Fruit fly (Drosophila melanogaster) whole organism, embryonic: ENCODE measurements around the gene 14-3-3epsilon.
A peak's percentile ranks its signal among the peaks of the same experiment; 100 is the strongest.

Experiments used
- Abd-B ChIP-seq: fragments of 200-800 bp; sonication (Bioruptor generic); optimal IDR thresholded peaks from 2 replicates; lab custom pipeline; 2018; ENCODE audit warnings: missing biosample characterization, mild to moderate bottlenecking, missing genetic modification characterization, moderate library complexity
- Adf1 ChIP-seq: fragments of 200-800 bp; sonication (Bioruptor generic); IDR thresholded peaks from 2 replicates; pipeline ENCODE4 v1.3.6; 2022; ENCODE audit warnings: missing biosample characterization, missing genetic modification characterization
- Asciz ChIP-seq: fragments of 200-800 bp; sonication (Bioruptor generic); optimal IDR thresholded peaks from 2 replicates; lab custom pipeline; 2017; ENCODE audit warnings: missing biosample characterization, mild to moderate bottlenecking, missing genetic modification characterization, missing genetic modification reagents
- Bdp1 ChIP-seq: fragments of 200-800 bp; sonication (Bioruptor generic); optimal IDR thresholded peaks from 3 replicates; lab custom pipeline; 2016; ENCODE audit warnings: missing biosample characterization, missing genetic modification characterization
- Blimp-1 ChIP-seq: fragments of 200-800 bp; sonication (Bioruptor generic); optimal IDR thresholded peaks from 3 replicates; lab custom pipeline; 2018; ENCODE audit warnings: missing biosample characterization, missing genetic modification characterization, mild to moderate bottlenecking, moderate library complexity, missing genetic modification reagents
- CG11504 ChIP-seq: fragments of 200-800 bp; sonication (Bioruptor generic); optimal IDR thresholded peaks from 3 replicates; lab custom pipeline; 2019; ENCODE audit warnings: missing biosample characterization, mild to moderate bottlenecking, missing genetic modification characterization, moderate library complexity
- CG12155 ChIP-seq: fragments of 200-800 bp; sonication (Bioruptor generic); optimal IDR thresholded peaks from 3 replicates; lab custom pipeline; 2016; ENCODE audit warnings: missing biosample characterization, missing genetic modification characterization
- CG15011 ChIP-seq: fragments of 200-800 bp; sonication (Bioruptor generic); optimal IDR thresholded peaks from 3 replicates; lab custom pipeline; 2018; ENCODE audit warnings: missing biosample characterization, mild to moderate bottlenecking, missing genetic modification characterization
- CG16813 ChIP-seq: fragments of 200-800 bp; sonication (Bioruptor generic); IDR thresholded peaks from 3 replicates; pipeline ENCODE4 v1.3.6; 2022; ENCODE audit warnings: missing biosample characterization, missing genetic modification characterization; ENCODE audit not compliant: partially characterized antibody
- CG16863 ChIP-seq: fragments of 200-800 bp; sonication (Bioruptor generic); optimal IDR thresholded peaks from 3 replicates; lab custom pipeline; 2016; ENCODE audit warnings: missing biosample characterization, missing genetic modification characterization
- CG1792 ChIP-seq: fragments of 200-800 bp; sonication (Bioruptor generic); optimal IDR thresholded peaks from 2 replicates; lab custom pipeline; 2016; ENCODE audit warnings: missing biosample characterization, missing genetic modification characterization
- CG32532 ChIP-seq: fragments of 200-800 bp; sonication (Bioruptor generic); IDR thresholded peaks from 2 replicates; pipeline ENCODE4 v1.3.6; 2022; ENCODE audit warnings: missing biosample characterization, missing genetic modification characterization
- CG3281 ChIP-seq: fragments of 200-800 bp; sonication (Bioruptor generic); optimal IDR thresholded peaks from 3 replicates; lab custom pipeline; 2017; ENCODE audit warnings: missing biosample characterization, mild to moderate bottlenecking, missing genetic modification characterization
- CG34376 ChIP-seq: fragments of 200-800 bp; sonication (Bioruptor generic); optimal IDR thresholded peaks from 2 replicates; lab custom pipeline; 2018; ENCODE audit warnings: missing biosample characterization, mild to moderate bottlenecking, missing genetic modification characterization
- CG4360 ChIP-seq: fragments of 200-800 bp; sonication (Bioruptor generic); IDR thresholded peaks from 2 replicates; pipeline ENCODE4 v1.3.6; 2022; ENCODE audit warnings: missing biosample characterization, missing genetic modification characterization
- CG43689 ChIP-seq: fragments of 200-800 bp; sonication (Bioruptor generic); IDR thresholded peaks from 2 replicates; pipeline ENCODE4 v1.3.6; 2022; ENCODE audit warnings: missing biosample characterization, missing genetic modification characterization
- CG6254 ChIP-seq: fragments of 200-800 bp; sonication (Bioruptor generic); optimal IDR thresholded peaks from 3 replicates; lab custom pipeline; 2017; ENCODE audit warnings: mild to moderate bottlenecking, missing biosample characterization, missing genetic modification reagents, missing genetic modification characterization
- CG8944 ChIP-seq: fragments of 200-800 bp; sonication (Bioruptor generic); optimal IDR thresholded peaks from 3 replicates; lab custom pipeline; 2016; ENCODE audit warnings: missing biosample characterization, missing genetic modification characterization
- CG9437 ChIP-seq: fragments of 200-800 bp; sonication (Bioruptor generic); optimal IDR thresholded peaks from 2 replicates; lab custom pipeline; 2018; ENCODE audit warnings: missing biosample characterization, mild to moderate bottlenecking, missing genetic modification characterization
- Deaf1 ChIP-seq: fragments of 200-800 bp; optimal IDR thresholded peaks from 3 replicates; lab custom pipeline; 2019; ENCODE audit warnings: missing biosample characterization, mild to moderate bottlenecking, missing genetic modification characterization, moderate library complexity
- Dfd ChIP-seq, 2 experiments: fragments of >200 bp; optimal IDR thresholded peaks; 2 replicates each; lab custom pipeline; 2017; ENCODE audit warnings: missing biosample characterization in 2 of 2, missing genetic modification characterization in 2 of 2
- Dip2 ChIP-seq: fragments of 200-800 bp; sonication (Bioruptor generic); IDR thresholded peaks from 2 replicates; pipeline ENCODE4 v1.3.6; 2022; ENCODE audit warnings: missing biosample characterization, missing genetic modification characterization
- Elba2 ChIP-seq: fragments of 200-800 bp; sonication (Bioruptor generic); optimal IDR thresholded peaks from 3 replicates; lab custom pipeline; 2016; ENCODE audit warnings: missing biosample characterization, missing genetic modification characterization
- Ets65A ChIP-seq: fragments of 200-800 bp; sonication (Bioruptor generic); peaks from one replicate; lab custom pipeline; 2016; ENCODE audit warnings: missing biosample characterization, missing genetic modification characterization
- Hr39 ChIP-seq: fragments of >200 bp; optimal IDR thresholded peaks from 2 replicates; lab custom pipeline; 2017
- MBD-R2 ChIP-seq: fragments of 200-800 bp; sonication (Bioruptor generic); IDR thresholded peaks from 2 replicates; pipeline ENCODE4 v1.3.6; 2022; ENCODE audit warnings: missing biosample characterization, missing genetic modification characterization
- NK7.1 ChIP-seq: fragments of 200-800 bp; sonication (Bioruptor generic); optimal IDR thresholded peaks from 3 replicates; lab custom pipeline; 2016; ENCODE audit warnings: missing biosample characterization, missing genetic modification characterization
- Nf-YB ChIP-seq: fragments of 200-800 bp; sonication (Bioruptor generic); optimal IDR thresholded peaks from 3 replicates; lab custom pipeline; 2019; ENCODE audit warnings: missing biosample characterization, mild to moderate bottlenecking, missing genetic modification characterization, moderate library complexity
- Nf-YC ChIP-seq: fragments of 200-800 bp; optimal IDR thresholded peaks from 3 replicates; lab custom pipeline; 2019; ENCODE audit warnings: missing biosample characterization, mild to moderate bottlenecking, missing genetic modification characterization, moderate library complexity
- NfI ChIP-seq: fragments of 200-800 bp; sonication (Bioruptor generic); optimal IDR thresholded peaks from 3 replicates; lab custom pipeline; 2018; ENCODE audit warnings: missing biosample characterization, mild to moderate bottlenecking, missing genetic modification characterization, moderate library complexity
- Opbp ChIP-seq: fragments of 200-800 bp; sonication (Bioruptor generic); IDR thresholded peaks from 3 replicates; pipeline ENCODE4 v1.3.6; 2022; ENCODE audit warnings: missing biosample characterization, missing genetic modification characterization; ENCODE audit not compliant: partially characterized antibody
- Ptx1 ChIP-seq: fragments of 200-800 bp; sonication (Bioruptor generic); IDR thresholded peaks from 2 replicates; pipeline ENCODE4 v1.3.6; 2022; ENCODE audit warnings: missing biosample characterization, missing genetic modification characterization
- Sox102F ChIP-seq: fragments of 200-800 bp; sonication (Bioruptor generic); optimal IDR thresholded peaks from 2 replicates; lab custom pipeline; 2018; ENCODE audit warnings: missing biosample characterization, mild to moderate bottlenecking, missing genetic modification characterization, moderate library complexity
- bowl ChIP-seq: fragments of 200-800 bp; sonication (Bioruptor generic); IDR thresholded peaks from 2 replicates; pipeline ENCODE4 v1.3.6; 2022; ENCODE audit warnings: missing biosample characterization, missing genetic modification characterization
- cwo ChIP-seq: fragments of 200-800 bp; sonication (Bioruptor generic); optimal IDR thresholded peaks from 3 replicates; lab custom pipeline; 2017; ENCODE audit warnings: missing biosample characterization, missing genetic modification characterization, mild to moderate bottlenecking, moderate library complexity, missing genetic modification reagents
- dan ChIP-seq: fragments of 200-800 bp; sonication (Bioruptor generic); IDR thresholded peaks from 2 replicates; pipeline ENCODE4 v1.3.6; 2022; ENCODE audit warnings: missing biosample characterization, missing genetic modification characterization
- ewg ChIP-seq: fragments of 200-800 bp; sonication (Bioruptor generic); optimal IDR thresholded peaks from 3 replicates; lab custom pipeline; 2017; ENCODE audit warnings: mild to moderate bottlenecking, missing biosample characterization, missing genetic modification reagents, missing genetic modification characterization
- fd64A ChIP-seq: fragments of 200-800 bp; sonication (Bioruptor generic); optimal IDR thresholded peaks from 3 replicates; lab custom pipeline; 2018; ENCODE audit warnings: missing biosample characterization, mild to moderate bottlenecking, missing genetic modification characterization
- jumu ChIP-seq: fragments of 200-800 bp; sonication (Bioruptor generic); optimal IDR thresholded peaks from 3 replicates; lab custom pipeline; 2016; ENCODE audit warnings: missing biosample characterization, missing genetic modification characterization
- lilli ChIP-seq: fragments of 200-800 bp; sonication (Bioruptor generic); optimal IDR thresholded peaks from 3 replicates; lab custom pipeline; 2016; ENCODE audit warnings: missing biosample characterization, missing genetic modification characterization
- pfk ChIP-seq: fragments of 200-800 bp; sonication (Bioruptor generic); optimal IDR thresholded peaks from 2 replicates; lab custom pipeline; 2018; ENCODE audit warnings: missing biosample characterization, mild to moderate bottlenecking, missing genetic modification characterization, moderate library complexity
- pho ChIP-seq: fragments of 200-800 bp; sonication (Bioruptor generic); optimal IDR thresholded peaks from 2 replicates; lab custom pipeline; 2016; ENCODE audit warnings: missing biosample characterization, missing genetic modification characterization
- pros ChIP-seq: fragments of 200-800 bp; sonication (Bioruptor generic); optimal IDR thresholded peaks from 3 replicates; lab custom pipeline; 2019; ENCODE audit warnings: missing biosample characterization, mild to moderate bottlenecking, missing genetic modification characterization, moderate library complexity
- seq ChIP-seq: fragments of 200-800 bp; sonication (Bioruptor generic); IDR thresholded peaks from 2 replicates; pipeline ENCODE4 v1.3.6; 2022; ENCODE audit warnings: missing biosample characterization, missing genetic modification characterization
- sisA ChIP-seq: fragments of 200-800 bp; sonication (Bioruptor generic); IDR thresholded peaks from 2 replicates; pipeline ENCODE4 v1.3.6; 2022; ENCODE audit warnings: missing biosample characterization, missing genetic modification characterization
- tap ChIP-seq: fragments of 200-800 bp; optimal IDR thresholded peaks from 3 replicates; lab custom pipeline; 2019; ENCODE audit warnings: missing biosample characterization, mild to moderate bottlenecking, missing genetic modification characterization, moderate library complexity
- trh ChIP-seq: fragments of 200-800 bp; sonication (Bioruptor generic); optimal IDR thresholded peaks from 2 replicates; lab custom pipeline; 2016; ENCODE audit warnings: missing biosample characterization, missing genetic modification characterization
- wek ChIP-seq: fragments of 200-800 bp; sonication (Bioruptor generic); optimal IDR thresholded peaks from 3 replicates; lab custom pipeline; 2018; ENCODE audit warnings: missing biosample characterization, mild to moderate bottlenecking, missing genetic modification characterization, moderate library complexity
- zen ChIP-seq: fragments of 200-800 bp; sonication (Bioruptor generic); optimal IDR thresholded peaks from 3 replicates; lab custom pipeline; 2018; ENCODE audit warnings: missing biosample characterization, mild to moderate bottlenecking, missing genetic modification characterization, moderate library complexity

The 14-3-3epsilon gene

dm6 chr3R:18269744-18270348 is 27.5 kb downstream of the 14-3-3epsilon start (continued):
- TF ChIP-seq Ets65A: peak; percentile 92
- peak; percentile 67 for TF ChIP-seq Adf1
- TF ChIP-seq Dip2: no peak
- TF ChIP-seq sisA (GFP tag; lab: Robert Waterston, UW): no peak
- no peak for TF ChIP-seq pfk (GFP tag; lab: Kevin White, UChicago)
- TF ChIP-seq CG8944 (GFP tag; lab: Kevin White, UChicago): no peak
- no peak for TF ChIP-seq trh
- TF ChIP-seq zen (tag; lab: Kevin White, UChicago): no peak
- no peak for TF ChIP-seq CG43689
- TF ChIP-seq pho (GFP tag; lab: Kevin White, UChicago): no peak
- no peak for TF ChIP-seq CG15011
- no peak for TF ChIP-seq CG16813 (GFP tag; lab: Robert Waterston, UW)
- no peak for TF ChIP-seq CG6254 (GFP tag; lab: Kevin White, UChicago)
- no peak for TF ChIP-seq bowl (GFP tag; lab: Robert Waterston, UW)
- no peak for TF ChIP-seq CG9437
- TF ChIP-seq NfI (GFP tag; lab: Kevin White, UChicago): no peak
- TF ChIP-seq tap (tag; lab: Kevin White, UChicago): no peak
- TF ChIP-seq wek (GFP tag; lab: Kevin White, UChicago): no peak
- no peak for TF ChIP-seq Opbp (GFP tag; lab: Robert Waterston, UW)
- no peak for TF ChIP-seq Blimp-1 (GFP tag; lab: Kevin White, UChicago)
- peak; percentile 96 for TF ChIP-seq ewg
- no peak for TF ChIP-seq Asciz (GFP tag; lab: Kevin White, UChicago)
- TF ChIP-seq NK7.1 (GFP tag; lab: Kevin White, UChicago): no peak
- TF ChIP-seq Abd-B (GFP tag; lab: Kevin White, UChicago): no peak
- peak; percentile 91 for TF ChIP-seq CG4360
- peak; percentile 42 for TF ChIP-seq Deaf1
- no peak for TF ChIP-seq CG32532 (GFP tag; lab: Robert Waterston, UW)
- TF ChIP-seq Sox102F (GFP tag; lab: Kevin White, UChicago): no peak
- peak; percentile 71; the same call in 1 of the 2 replicates for TF ChIP-seq seq (GFP tag; lab: Robert Waterston, UW)
- no peak for TF ChIP-seq Elba2 (GFP tag; lab: Kevin White, UChicago)
- TF ChIP-seq Dfd (GFP tag; optimal IDR thresholded peaks at IDR 0.05; lab: Kevin White, UChicago): peak in 1 of 2 experiments; percentile 39
- no peak for TF ChIP-seq cwo (GFP tag; lab: Kevin White, UChicago)
- no peak for TF ChIP-seq CG11504 (tag; lab: Kevin White, UChicago)
- no peak for TF ChIP-seq jumu (GFP tag; lab: Kevin White, UChicago)
- no peak for TF ChIP-seq Bdp1 (GFP tag; lab: Kevin White, UChicago)
- TF ChIP-seq pros (GFP tag; lab: Kevin White, UChicago): no peak
- TF ChIP-seq dan (GFP tag; lab: Robert Waterston, UW): no peak
- no peak for TF ChIP-seq Hr39
- peak; percentile 73 for TF ChIP-seq Nf-YB (GFP tag; lab: Kevin White, UChicago)
- TF ChIP-seq CG3281 (GFP tag; lab: Kevin White, UChicago): no peak
- no peak for TF ChIP-seq CG1792 (GFP tag; lab: Kevin White, UChicago)
- TF ChIP-seq CG12155 (GFP tag; lab: Kevin White, UChicago): no peak
- TF ChIP-seq lilli (GFP tag; lab: Kevin White, UChicago): no peak
- TF ChIP-seq CG34376 (GFP tag; lab: Kevin White, UChicago): no peak
- peak; percentile 90 for TF ChIP-seq Nf-YC
- TF ChIP-seq fd64A (GFP tag; lab: Kevin White, UChicago): no peak
- TF ChIP-seq MBD-R2 (GFP tag; lab: Robert Waterston, UW): no peak
- no peak for TF ChIP-seq CG16863 (GFP tag; lab: Kevin White, UChicago)
- no peak for TF ChIP-seq Ptx1 (GFP tag; lab: Robert Waterston, UW)
